Worm (Caenorhabditis elegans) whole organism, late embryonic: ENCODE measurements around the gene C07B5.4.

ENCODE experiments used
- C08G9.2 ChIP-seq: sonication (generic microtip); optimal IDR thresholded peaks from 2 replicates; lab custom pipeline; 2016; ENCODE audit warnings: mild to moderate bottlenecking, missing genetic modification characterization, moderate library complexity, missing compliant biosample characterization
- F13H6.1 ChIP-seq: sonication (generic microtip); optimal IDR thresholded peaks from 2 replicates; lab custom pipeline; 2016; ENCODE audit warnings: missing genetic modification characterization, missing compliant biosample characterization
- K02D7.2 ChIP-seq: sonication (generic microtip); optimal IDR thresholded peaks from 2 replicates; lab custom pipeline; 2017; ENCODE audit warnings: mild to moderate bottlenecking, missing genetic modification characterization, missing compliant biosample characterization
- ahr-1 ChIP-seq: sonication (generic microtip); optimal IDR thresholded peaks from 2 replicates; lab custom pipeline; 2016; ENCODE audit warnings: missing genetic modification characterization, missing compliant biosample characterization
- ceh-19 ChIP-seq: fragments of 200-800 bp; sonication (Bioruptor generic); optimal IDR thresholded peaks from 2 replicates; lab custom pipeline; 2018; ENCODE audit warnings: mild to moderate bottlenecking, missing genetic modification characterization, missing compliant biosample characterization
- ceh-2 ChIP-seq: sonication (generic microtip); optimal IDR thresholded peaks from 2 replicates; lab custom pipeline; 2016; ENCODE audit warnings: missing genotype, missing genetic modification characterization, missing compliant biosample characterization
- ceh-24 ChIP-seq: sonication (generic microtip); optimal IDR thresholded peaks from 2 replicates; lab custom pipeline; 2016; ENCODE audit warnings: mild to moderate bottlenecking, missing genetic modification characterization, missing compliant biosample characterization
- ceh-30 ChIP-seq: fragments of 150-350 bp; optimal IDR thresholded peaks from 2 replicates; lab custom pipeline; 2014; ENCODE audit warnings: missing biosample characterization, missing genetic modification characterization
- ceh-45 ChIP-seq: fragments of 200-800 bp; sonication (Bioruptor generic); IDR thresholded peaks from 2 replicates; pipeline ENCODE4 v1.3.6; 2022; ENCODE audit warnings: missing genetic modification reagents, missing genetic modification characterization, missing compliant biosample characterization
- ceh-48 ChIP-seq: sonication (generic microtip); optimal IDR thresholded peaks from 2 replicates; lab custom pipeline; 2016; ENCODE audit warnings: missing genetic modification characterization, inconsistent platforms, missing compliant biosample characterization
- ceh-9 ChIP-seq: sonication (generic microtip); optimal IDR thresholded peaks from 2 replicates; lab custom pipeline; 2016; ENCODE audit warnings: mild to moderate bottlenecking, missing genetic modification characterization, inconsistent platforms, missing compliant biosample characterization
- che-1 ChIP-seq: sonication (generic microtip); optimal IDR thresholded peaks from 2 replicates; lab custom pipeline; 2016; ENCODE audit warnings: mild to moderate bottlenecking, missing genetic modification characterization, missing compliant biosample characterization
- dmd-4 ChIP-seq: sonication (generic microtip); optimal IDR thresholded peaks from 2 replicates; lab custom pipeline; 2016; ENCODE audit warnings: borderline replicate concordance, missing genetic modification characterization, missing compliant biosample characterization
- dve-1 ChIP-seq: sonication (generic microtip); optimal IDR thresholded peaks from 2 replicates; lab custom pipeline; 2017; ENCODE audit warnings: antibody characterized with exemption, mild to moderate bottlenecking, missing genetic modification characterization, missing compliant biosample characterization
- elt-2 ChIP-seq: sonication (generic microtip); optimal IDR thresholded peaks from 2 replicates; lab custom pipeline; 2016; ENCODE audit warnings: missing genetic modification reagents, missing genetic modification characterization, missing compliant biosample characterization
- eyg-1 ChIP-seq: sonication (generic microtip); optimal IDR thresholded peaks from 2 replicates; lab custom pipeline; 2016; ENCODE audit warnings: missing genotype, missing genetic modification characterization, missing compliant biosample characterization
- fax-1 ChIP-seq: sonication (generic microtip); optimal IDR thresholded peaks from 2 replicates; lab custom pipeline; 2016; ENCODE audit warnings: missing genotype, missing genetic modification characterization, missing compliant biosample characterization
- hlh-15 ChIP-seq: sonication (generic microtip); optimal IDR thresholded peaks from 2 replicates; lab custom pipeline; 2016; ENCODE audit warnings: missing genetic modification characterization, missing compliant biosample characterization
- hlh-30 ChIP-seq: sonication (generic microtip); optimal IDR thresholded peaks from 2 replicates; lab custom pipeline; 2017; ENCODE audit warnings: antibody characterized with exemption, missing genetic modification characterization, missing compliant biosample characterization; ENCODE audit not compliant: insufficient read depth
- hlh-6 ChIP-seq: sonication (generic microtip); optimal IDR thresholded peaks from 2 replicates; lab custom pipeline; 2016; ENCODE audit warnings: missing genotype, missing genetic modification characterization, missing compliant biosample characterization
- hlh-8 ChIP-seq: sonication (generic microtip); optimal IDR thresholded peaks from 2 replicates; lab custom pipeline; 2016; ENCODE audit warnings: missing genotype, missing genetic modification characterization, missing compliant biosample characterization
- lim-6 ChIP-seq: sonication (generic microtip); optimal IDR thresholded peaks from 2 replicates; lab custom pipeline; 2016; ENCODE audit warnings: missing genetic modification characterization, missing compliant biosample characterization
- madf-2 ChIP-seq: sonication (generic microtip); optimal IDR thresholded peaks from 2 replicates; lab custom pipeline; 2017; ENCODE audit warnings: missing genetic modification characterization, missing compliant biosample characterization
- mec-3 ChIP-seq: sonication (generic microtip); optimal IDR thresholded peaks from 2 replicates; lab custom pipeline; 2016; ENCODE audit warnings: borderline replicate concordance, missing genetic modification characterization, missing compliant biosample characterization
- odd-2 ChIP-seq: sonication (generic microtip); optimal IDR thresholded peaks from 2 replicates; lab custom pipeline; 2017; ENCODE audit warnings: antibody characterized with exemption, mild to moderate bottlenecking, missing genetic modification characterization, missing compliant biosample characterization
- pha-2 ChIP-seq: sonication (generic microtip); optimal IDR thresholded peaks from 2 replicates; lab custom pipeline; 2017; ENCODE audit warnings: mild to moderate bottlenecking, missing genetic modification characterization, missing compliant biosample characterization
- pqm-1 ChIP-seq: sonication (generic microtip); optimal IDR thresholded peaks from 2 replicates; lab custom pipeline; 2016; ENCODE audit warnings: missing genetic modification characterization, missing compliant biosample characterization
- pros-1 ChIP-seq: fragments of 150-350 bp; optimal IDR thresholded peaks from 2 replicates; lab custom pipeline; 2014; ENCODE audit warnings: missing biosample characterization, missing genetic modification reagents, missing genetic modification characterization
- sdc-2 ChIP-seq: sonication (generic microtip); optimal IDR thresholded peaks from 2 replicates; lab custom pipeline; 2016; ENCODE audit warnings: missing genotype, missing genetic modification characterization, missing compliant biosample characterization
- sox-2 ChIP-seq: fragments of 200-800 bp; sonication (Bioruptor generic); IDR thresholded peaks from 2 replicates; pipeline ENCODE4 v1.3.6; 2022; ENCODE audit warnings: missing genetic modification reagents, missing genetic modification characterization, missing compliant biosample characterization
- sox-4 ChIP-seq: sonication (generic microtip); optimal IDR thresholded peaks from 2 replicates; lab custom pipeline; 2017; ENCODE audit warnings: mild to moderate bottlenecking, missing genetic modification characterization, inconsistent platforms, missing compliant biosample characterization
- tbx-2 ChIP-seq: sonication (generic microtip); optimal IDR thresholded peaks from 2 replicates; lab custom pipeline; 2016; ENCODE audit warnings: missing genetic modification characterization, missing compliant biosample characterization
- tbx-7 ChIP-seq: sonication (generic microtip); optimal IDR thresholded peaks from 2 replicates; lab custom pipeline; 2016; ENCODE audit warnings: missing genotype, missing genetic modification characterization, missing compliant biosample characterization
- unc-3 ChIP-seq, 2 experiments: fragments of 200-800 bp in 1 of 2; sonication (Bioruptor generic) in 1 of 2; sonication (generic microtip) in 1 of 2; conservative IDR thresholded peaks in 1 of 2; optimal IDR thresholded peaks in 1 of 2; 2 replicates each; pipeline versions ENCODE4 v1.3.6 to Lab custom; 2016 to 2022; ENCODE audit warnings: missing compliant biosample characterization in 2 of 2, missing genetic modification characterization in 2 of 2, missing genetic modification reagents in 1 of 2
- unc-42 ChIP-seq: sonication (generic microtip); optimal IDR thresholded peaks from 2 replicates; lab custom pipeline; 2016; ENCODE audit warnings: missing genotype, missing genetic modification characterization, missing compliant biosample characterization
- zip-5 ChIP-seq: sonication (generic microtip); optimal IDR thresholded peaks from 2 replicates; lab custom pipeline; 2016; ENCODE audit warnings: missing genetic modification characterization, missing compliant biosample characterization
- ztf-16 ChIP-seq: sonication (generic microtip); optimal IDR thresholded peaks from 2 replicates; lab custom pipeline; 2017; ENCODE audit warnings: missing genetic modification characterization, missing compliant biosample characterization

C07B5.4 gene

ce11 chrX:9517106-9517505 lies 12.4 kb upstream of the C07B5.4 start, which contains the start of gene C07B5.2:
Gene C07B5.2, minus strand, starts transcription at chrX:9517206.
- no peak for TF ChIP-seq pha-2 (tag; lab: Kevin White, UChicago)
- no peak for TF ChIP-seq F13H6.1 (tag; lab: Kevin White, UChicago)
- no peak for TF ChIP-seq K02D7.2 (tag; lab: Kevin White, UChicago)
- TF ChIP-seq unc-42 = no peak
- no peak for TF ChIP-seq sox-2 (GFP tag; lab: Robert Waterston, UW)
- no peak for TF ChIP-seq ceh-19 (GFP tag; lab: Kevin White, UChicago)
- no peak for TF ChIP-seq lim-6 (tag; lab: Kevin White, UChicago)
- TF ChIP-seq madf-2 (tag; lab: Kevin White, UChicago) = no peak
- TF ChIP-seq ceh-2 (tag; lab: Kevin White, UChicago) = no peak
- TF ChIP-seq pros-1 = no peak
- TF ChIP-seq tbx-2 (tag; lab: Kevin White, UChicago) = no peak
- no peak for TF ChIP-seq elt-2 (tag; lab: Kevin White, UChicago)
- no peak for TF ChIP-seq zip-5 (tag; lab: Kevin White, UChicago)
- no peak for TF ChIP-seq pqm-1 (tag; lab: Kevin White, UChicago)
- no peak for TF ChIP-seq ceh-48 (tag; lab: Kevin White, UChicago)
- no peak for TF ChIP-seq fax-1
- no peak for TF ChIP-seq hlh-30 (tag; lab: Kevin White, UChicago)
- no peak for TF ChIP-seq mec-3 (tag; lab: Kevin White, UChicago)
- no peak for TF ChIP-seq eyg-1 (tag; lab: Kevin White, UChicago)

ce11 chrX:9518719-9519118 lies 10.7 kb upstream of the C07B5.4 start, which contains the start of gene C07B5.6:
Gene C07B5.6, plus strand, starts transcription at chrX:9519019.
- TF ChIP-seq ceh-30 (tag; lab: Kevin White, UChicago) (no peak), pha-2 (tag; lab: Kevin White, UChicago) (no peak), hlh-6 (tag; lab: Kevin White, UChicago) (no peak), tbx-2 (tag; lab: Kevin White, UChicago) (no peak), che-1 (tag; lab: Kevin White, UChicago) (no peak)

ce11 chrX:9523118-9523517 lies 6.3 kb upstream of the C07B5.4 start, which contains the start of gene C07B5.3:
Gene C07B5.3, minus strand, starts transcription at chrX:9523218.
- TF ChIP-seq sox-4 (tag; lab: Kevin White, UChicago) (no peak), dve-1 (tag; lab: Kevin White, UChicago) (no peak), hlh-8 (tag; lab: Kevin White, UChicago) (no peak), che-1 (tag; lab: Kevin White, UChicago) (no peak), sdc-2 (tag; lab: Kevin White, UChicago) (no peak), odd-2 (tag; lab: Kevin White, UChicago) (no peak), hlh-30 (tag; lab: Kevin White, UChicago) (no peak), ceh-9 (tag; lab: Kevin White, UChicago) (no peak), unc-42 (no peak), unc-3 (GFP tag; conservative IDR thresholded peaks at IDR 0.05; lab: Robert Waterston, UW) (no peak), unc-3 (tag; optimal IDR thresholded peaks at IDR 0.05; lab: Kevin White, UChicago) (no peak), K02D7.2 (tag; lab: Kevin White, UChicago) (no peak), dmd-4 (tag; lab: Kevin White, UChicago) (no peak), C08G9.2 (no peak), tbx-2 (tag; lab: Kevin White, UChicago) (no peak), F13H6.1 (tag; lab: Kevin White, UChicago) (no peak), ceh-30 (tag; lab: Kevin White, UChicago) (no peak), tbx-7 (tag; lab: Kevin White, UChicago) (no peak), ztf-16 (tag; lab: Kevin White, UChicago) (no peak), hlh-6 (tag; lab: Kevin White, UChicago) (no peak), ahr-1 (tag; lab: Kevin White, UChicago) (no peak)
- TF ChIP-seq, all 69 proteins: peak for 0

- no peak for TF ChIP-seq fax-1
- no peak for TF ChIP-seq hlh-30 (tag; lab: Kevin White, UChicago)
- no peak for TF ChIP-seq tbx-7 (tag; lab: Kevin White, UChicago)
- no peak for TF ChIP-seq hlh-15 (tag; lab: Kevin White, UChicago)
- TF ChIP-seq ceh-45 (GFP tag; lab: Robert Waterston, UW) = no peak
- no peak for TF ChIP-seq che-1 (tag; lab: Kevin White, UChicago)
- TF ChIP-seq ceh-24 (tag; lab: Kevin White, UChicago) = no peak
Observed at ce11 chrX:9527898-9528297, 1.6 kb upstream of the C07B5.4 start.
